Worm (Caenorhabditis elegans) whole organism, late embryonic: Measurements from ENCODE around the gene clh-5.

Source experiments
- F13H6.1 ChIP-seq: sonication (generic microtip); optimal IDR thresholded peaks from 2 replicates; lab custom pipeline; 2016; ENCODE audit warnings: missing genetic modification characterization, missing compliant biosample characterization
- K02D7.2 ChIP-seq: sonication (generic microtip); optimal IDR thresholded peaks from 2 replicates; lab custom pipeline; 2017; ENCODE audit warnings: mild to moderate bottlenecking, missing genetic modification characterization, missing compliant biosample characterization
- K09A11.1 ChIP-seq: sonication (generic microtip); optimal IDR thresholded peaks from 2 replicates; lab custom pipeline; 2017; ENCODE audit warnings: antibody characterized with exemption, mild to moderate bottlenecking, missing genetic modification characterization, missing compliant biosample characterization; ENCODE audit not compliant: insufficient read depth
- T23F11.4 ChIP-seq: fragments of 200-800 bp; sonication (Bioruptor generic); optimal IDR thresholded peaks from 2 replicates; lab custom pipeline; 2018; ENCODE audit warnings: mild to moderate bottlenecking, missing genetic modification characterization, missing compliant biosample characterization
- ahr-1 ChIP-seq: sonication (generic microtip); optimal IDR thresholded peaks from 2 replicates; lab custom pipeline; 2016; ENCODE audit warnings: missing genetic modification characterization, missing compliant biosample characterization
- ceh-14 ChIP-seq: sonication (generic microtip); optimal IDR thresholded peaks from 2 replicates; lab custom pipeline; 2016; ENCODE audit warnings: missing genotype, missing genetic modification characterization, missing compliant biosample characterization
- ceh-18 ChIP-seq: sonication (generic microtip); optimal IDR thresholded peaks from 2 replicates; lab custom pipeline; 2016; ENCODE audit warnings: missing genetic modification characterization, missing compliant biosample characterization
- ceh-19 ChIP-seq: fragments of 200-800 bp; sonication (Bioruptor generic); optimal IDR thresholded peaks from 2 replicates; lab custom pipeline; 2018; ENCODE audit warnings: mild to moderate bottlenecking, missing genetic modification characterization, missing compliant biosample characterization
- ceh-2 ChIP-seq: sonication (generic microtip); optimal IDR thresholded peaks from 2 replicates; lab custom pipeline; 2016; ENCODE audit warnings: missing genotype, missing genetic modification characterization, missing compliant biosample characterization
- ceh-31 ChIP-seq: sonication (generic microtip); optimal IDR thresholded peaks from 2 replicates; lab custom pipeline; 2016; ENCODE audit warnings: missing genetic modification characterization, missing compliant biosample characterization
- ceh-34 ChIP-seq: sonication (generic microtip); optimal IDR thresholded peaks from 2 replicates; lab custom pipeline; 2016; ENCODE audit warnings: mild to moderate bottlenecking, missing genetic modification characterization, missing compliant biosample characterization
- ceh-45 ChIP-seq: fragments of 200-800 bp; sonication (Bioruptor generic); IDR thresholded peaks from 2 replicates; pipeline ENCODE4 v1.3.6; 2022; ENCODE audit warnings: missing genetic modification reagents, missing genetic modification characterization, missing compliant biosample characterization
- ceh-48 ChIP-seq: sonication (generic microtip); optimal IDR thresholded peaks from 2 replicates; lab custom pipeline; 2016; ENCODE audit warnings: missing genetic modification characterization, inconsistent platforms, missing compliant biosample characterization
- elt-2 ChIP-seq: sonication (generic microtip); optimal IDR thresholded peaks from 2 replicates; lab custom pipeline; 2016; ENCODE audit warnings: missing genetic modification reagents, missing genetic modification characterization, missing compliant biosample characterization
- eyg-1 ChIP-seq: sonication (generic microtip); optimal IDR thresholded peaks from 2 replicates; lab custom pipeline; 2016; ENCODE audit warnings: missing genotype, missing genetic modification characterization, missing compliant biosample characterization
- fkh-10 ChIP-seq: fragments of 150-350 bp; optimal IDR thresholded peaks from 2 replicates; lab custom pipeline; 2014; ENCODE audit warnings: missing biosample characterization, missing genetic modification reagents, missing genetic modification characterization
- fkh-6 ChIP-seq: sonication (generic microtip); optimal IDR thresholded peaks from 2 replicates; lab custom pipeline; 2016; ENCODE audit warnings: missing genetic modification characterization, missing compliant biosample characterization
- hlh-6 ChIP-seq: sonication (generic microtip); optimal IDR thresholded peaks from 2 replicates; lab custom pipeline; 2016; ENCODE audit warnings: missing genotype, missing genetic modification characterization, missing compliant biosample characterization
- hlh-8 ChIP-seq: sonication (generic microtip); optimal IDR thresholded peaks from 2 replicates; lab custom pipeline; 2016; ENCODE audit warnings: missing genotype, missing genetic modification characterization, missing compliant biosample characterization
- lin-11 ChIP-seq: fragments of 200-800 bp; sonication (Bioruptor generic); optimal IDR thresholded peaks from 2 replicates; lab custom pipeline; 2018; ENCODE audit warnings: mild to moderate bottlenecking, missing genetic modification characterization, missing compliant biosample characterization
- madf-2 ChIP-seq: sonication (generic microtip); optimal IDR thresholded peaks from 2 replicates; lab custom pipeline; 2017; ENCODE audit warnings: missing genetic modification characterization, missing compliant biosample characterization
- mec-3 ChIP-seq: sonication (generic microtip); optimal IDR thresholded peaks from 2 replicates; lab custom pipeline; 2016; ENCODE audit warnings: borderline replicate concordance, missing genetic modification characterization, missing compliant biosample characterization
- nfya-1 ChIP-seq: sonication (generic microtip); optimal IDR thresholded peaks from 2 replicates; lab custom pipeline; 2017; ENCODE audit warnings: missing genetic modification characterization, mild to moderate bottlenecking, missing compliant biosample characterization, antibody characterized with exemption, moderate library complexity
- nhr-11 ChIP-seq: fragments of 150-350 bp; optimal IDR thresholded peaks from 2 replicates; lab custom pipeline; 2014; ENCODE audit warnings: missing biosample characterization, missing genetic modification characterization
- nhr-232 ChIP-seq: sonication (generic microtip); optimal IDR thresholded peaks from 2 replicates; lab custom pipeline; 2016; ENCODE audit warnings: missing genetic modification characterization, missing compliant biosample characterization
- odd-2 ChIP-seq: sonication (generic microtip); optimal IDR thresholded peaks from 2 replicates; lab custom pipeline; 2017; ENCODE audit warnings: antibody characterized with exemption, mild to moderate bottlenecking, missing genetic modification characterization, missing compliant biosample characterization
- pat-9 ChIP-seq: fragments of 200-800 bp; sonication (Bioruptor generic); optimal IDR thresholded peaks from 2 replicates; lab custom pipeline; 2018; ENCODE audit warnings: mild to moderate bottlenecking, missing genetic modification characterization, moderate library complexity, missing compliant biosample characterization
- pax-1 ChIP-seq: fragments of 150-350 bp; optimal IDR thresholded peaks from 2 replicates; lab custom pipeline; 2014; ENCODE audit warnings: missing biosample characterization, missing genetic modification characterization
- pqm-1 ChIP-seq: sonication (generic microtip); optimal IDR thresholded peaks from 2 replicates; lab custom pipeline; 2016; ENCODE audit warnings: missing genetic modification characterization, missing compliant biosample characterization
- ref-2 ChIP-seq: sonication (generic microtip); optimal IDR thresholded peaks from 2 replicates; lab custom pipeline; 2016; ENCODE audit warnings: missing genetic modification characterization, missing compliant biosample characterization
- rnt-1 ChIP-seq: sonication (generic microtip); optimal IDR thresholded peaks from 2 replicates; lab custom pipeline; 2016; ENCODE audit warnings: missing genetic modification characterization, missing compliant biosample characterization
- sdc-2 ChIP-seq: sonication (generic microtip); optimal IDR thresholded peaks from 2 replicates; lab custom pipeline; 2016; ENCODE audit warnings: missing genotype, missing genetic modification characterization, missing compliant biosample characterization
- sox-2 ChIP-seq: fragments of 200-800 bp; sonication (Bioruptor generic); IDR thresholded peaks from 2 replicates; pipeline ENCODE4 v1.3.6; 2022; ENCODE audit warnings: missing genetic modification reagents, missing genetic modification characterization, missing compliant biosample characterization
- sox-4 ChIP-seq: sonication (generic microtip); optimal IDR thresholded peaks from 2 replicates; lab custom pipeline; 2017; ENCODE audit warnings: mild to moderate bottlenecking, missing genetic modification characterization, inconsistent platforms, missing compliant biosample characterization
- tbx-2 ChIP-seq: sonication (generic microtip); optimal IDR thresholded peaks from 2 replicates; lab custom pipeline; 2016; ENCODE audit warnings: missing genetic modification characterization, missing compliant biosample characterization
- ttx-3 ChIP-seq: sonication (generic microtip); optimal IDR thresholded peaks from 2 replicates; lab custom pipeline; 2016; ENCODE audit warnings: missing genetic modification reagents, missing genetic modification characterization, missing compliant biosample characterization
- unc-3 ChIP-seq, 2 experiments: fragments of 200-800 bp in 1 of 2; sonication (Bioruptor generic) in 1 of 2; sonication (generic microtip) in 1 of 2; conservative IDR thresholded peaks in 1 of 2; optimal IDR thresholded peaks in 1 of 2; 2 replicates each; pipeline versions ENCODE4 v1.3.6 to Lab custom; 2016 to 2022; ENCODE audit warnings: missing compliant biosample characterization in 2 of 2, missing genetic modification characterization in 2 of 2, missing genetic modification reagents in 1 of 2
- unc-42 ChIP-seq: sonication (generic microtip); optimal IDR thresholded peaks from 2 replicates; lab custom pipeline; 2016; ENCODE audit warnings: missing genotype, missing genetic modification characterization, missing compliant biosample characterization
- unc-55 ChIP-seq: sonication (generic microtip); optimal IDR thresholded peaks from 2 replicates; lab custom pipeline; 2017; ENCODE audit warnings: missing biosample characterization, missing genetic modification reagents, missing genetic modification characterization
- unc-86 ChIP-seq: sonication (generic microtip); optimal IDR thresholded peaks from 2 replicates; lab custom pipeline; 2016; ENCODE audit warnings: missing genetic modification characterization, missing compliant biosample characterization
- zip-5 ChIP-seq: sonication (generic microtip); optimal IDR thresholded peaks from 2 replicates; lab custom pipeline; 2016; ENCODE audit warnings: missing genetic modification characterization, missing compliant biosample characterization
- ztf-16 ChIP-seq: sonication (generic microtip); optimal IDR thresholded peaks from 2 replicates; lab custom pipeline; 2017; ENCODE audit warnings: missing genetic modification characterization, missing compliant biosample characterization

Gene clh-5

ce11 chrII:9064437-9064836 lies 34.0 kb downstream of the clh-5 start:
- no peak for TF ChIP-seq pat-9 (tag; lab: Kevin White, UChicago)
- no peak for TF ChIP-seq ceh-14
- no peak for TF ChIP-seq lin-11
- TF ChIP-seq fkh-6, result no peak
- TF ChIP-seq sox-2 (GFP tag; lab: Robert Waterston, UW), result no peak
- no peak for TF ChIP-seq madf-2 (tag; lab: Kevin White, UChicago)
- TF ChIP-seq hlh-8, result no peak
- no peak for TF ChIP-seq ref-2
- TF ChIP-seq nfya-1 (tag; lab: Kevin White, UChicago), result no peak
- TF ChIP-seq odd-2 (tag; lab: Kevin White, UChicago), result no peak
- TF ChIP-seq F13H6.1 (tag; lab: Kevin White, UChicago), result no peak
- no peak for TF ChIP-seq ztf-16 (tag; lab: Kevin White, UChicago)
- TF ChIP-seq, all 69 proteins: peak for 0

- TF ChIP-seq pax-1 (tag; lab: Kevin White, UChicago), result peak; percentile 23
- TF ChIP-seq sox-4 (tag; lab: Kevin White, UChicago), result no peak
- TF ChIP-seq ref-2, result peak; percentile 59
Measured at ce11 chrII:9063350-9063749, 35.1 kb downstream of the clh-5 start.

ce11 chrII:9062261-9062948 lies 36.0 kb downstream of the clh-5 start:
- TF ChIP-seq sox-4 (tag; lab: Kevin White, UChicago) (no peak), ceh-14 (no peak), unc-3 (GFP tag; conservative IDR thresholded peaks at IDR 0.05; lab: Robert Waterston, UW) (no peak), unc-3 (tag; optimal IDR thresholded peaks at IDR 0.05; lab: Kevin White, UChicago) (no peak), ceh-19 (GFP tag; lab: Kevin White, UChicago) (no peak), pqm-1 (tag; lab: Kevin White, UChicago) (no peak), unc-55 (GFP tag; lab: Kevin White, UChicago) (no peak), ahr-1 (tag; lab: Kevin White, UChicago) (no peak), mec-3 (no peak), pat-9 (tag; lab: Kevin White, UChicago) (no peak), ref-2 (no peak), nhr-11 (tag; lab: Kevin White, UChicago) (no peak)
- TF ChIP-seq, all 69 proteins: peak for 0

ce11 chrII:9061557-9062183 lies 36.7 kb downstream of the clh-5 start:
- peak; percentile 38 for TF ChIP-seq sdc-2 (tag; lab: Kevin White, UChicago)
- TF ChIP-seq ceh-48, result no peak
- TF ChIP-seq eyg-1 (tag; lab: Kevin White, UChicago), result no peak
- peak; percentile 3 for TF ChIP-seq hlh-6
- peak; percentile 1 for TF ChIP-seq K09A11.1 (tag; lab: Kevin White, UChicago)
- TF ChIP-seq ceh-45 (GFP tag; lab: Robert Waterston, UW), result no peak
- peak; percentile 68 for TF ChIP-seq nfya-1 (tag; lab: Kevin White, UChicago)
- TF ChIP-seq ceh-34 (tag; lab: Kevin White, UChicago), result peak; percentile 74
- no peak for TF ChIP-seq fkh-10 (GFP tag; lab: Kevin White, UChicago)
- peak; percentile 17 for TF ChIP-seq elt-2 (tag; lab: Kevin White, UChicago)
- TF ChIP-seq unc-86 (tag; lab: Kevin White, UChicago), result peak; percentile 22
- TF ChIP-seq pqm-1 (tag; lab: Kevin White, UChicago), result peak; percentile 25
- TF ChIP-seq tbx-2 (tag; lab: Kevin White, UChicago), result peak; percentile 58
- TF ChIP-seq T23F11.4 (GFP tag; lab: Kevin White, UChicago), result peak; percentile 14
- peak; percentile 24 for TF ChIP-seq ceh-14
- TF ChIP-seq nhr-232, result no peak
- TF ChIP-seq hlh-8, result peak; percentile 22
- peak; percentile 4 for TF ChIP-seq ttx-3 (tag; lab: Kevin White, UChicago)
- peak; percentile 68 for TF ChIP-seq ceh-31 (tag; lab: Kevin White, UChicago)
- TF ChIP-seq unc-55 (GFP tag; lab: Kevin White, UChicago), result peak; percentile 9
- no peak for TF ChIP-seq K02D7.2 (tag; lab: Kevin White, UChicago)
- peak; percentile 14 for TF ChIP-seq ceh-2 (tag; lab: Kevin White, UChicago)
- TF ChIP-seq unc-42 (tag; lab: Kevin White, UChicago), result peak; percentile 60
- TF ChIP-seq mec-3, result no peak
- no peak for TF ChIP-seq zip-5 (tag; lab: Kevin White, UChicago)
- TF ChIP-seq ceh-18, result peak; percentile 71
- TF ChIP-seq rnt-1 (tag; lab: Kevin White, UChicago), result peak; percentile 52
